Worm (Caenorhabditis elegans): Measurements from ENCODE around the gene T20D4.10.

DNA sequence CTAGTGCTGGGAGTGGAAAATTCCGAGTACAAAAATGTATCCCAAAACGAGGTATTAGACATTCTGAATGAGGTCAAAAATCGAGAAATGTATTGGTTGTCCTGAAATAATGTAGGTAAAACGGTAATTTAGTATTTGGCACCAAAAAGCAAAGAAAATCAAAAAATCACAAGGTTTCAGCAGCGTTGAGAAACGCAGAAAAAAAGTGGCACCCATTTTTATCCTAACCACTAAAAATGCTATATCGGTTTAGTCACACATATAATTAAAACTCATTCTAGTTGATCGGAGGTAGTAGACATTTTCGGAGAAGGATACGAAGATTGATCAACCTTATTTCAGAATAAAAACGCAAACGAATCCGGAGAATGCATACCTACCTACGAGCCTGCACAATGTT, 27.4 kb upstream of the T20D4.10 start, which contains the start of gene srx-121:
- TF ChIP-seq flt-1 (GFP tag; IDR thresholded peaks at IDR 0.05) (no peak), ama-1 (optimal IDR thresholded peaks at IDR 0.05) (no peak), B0310.2 (tag; optimal IDR thresholded peaks at IDR 0.05) (no peak)
